Fruit fly (Drosophila melanogaster) whole organism: ENCODE measurements around the gene CG9760.

Source experiments
- Dll ChIP-seq: fragments of >200 bp; optimal IDR thresholded peaks from 2 replicates; lab custom pipeline; 2017
- pan ChIP-seq: fragments of >200 bp; optimal IDR thresholded peaks from 2 replicates; lab custom pipeline; 2017
- psq ChIP-seq: fragments of >200 bp; optimal IDR thresholded peaks from 2 replicates; lab custom pipeline; 2017
- usp ChIP-seq: fragments of >200 bp; optimal IDR thresholded peaks from 2 replicates; lab custom pipeline; 2017; ENCODE audit warnings: missing biosample characterization, missing genetic modification characterization, mixed read lengths

- TF ChIP-seq pan (lab: Kevin White, UChicago), result no peak
- TF ChIP-seq psq (lab: Kevin White, UChicago), result no peak
- TF ChIP-seq usp, result no peak
- TF ChIP-seq Dll (lab: Kevin White, UChicago), result no peak
These were observed 15.4 kb upstream of the CG9760 start for dm6 chr3L:12178847-12179437.
